Fruit fly (Drosophila melanogaster): ENCODE measurements around the gene CG32639.

Gene CG32639

dm6 chrX:13208554-13208953 lies 27.8 kb downstream of the CG32639 start:
- no peak for TF ChIP-seq svp (GFP tag)
- TF ChIP-seq CG10631 (GFP tag; optimal IDR thresholded peaks at IDR 0.05), result no peak
- no peak for TF ChIP-seq Eip78C (GFP tag)
- TF ChIP-seq Eip93F (GFP tag; optimal IDR thresholded peaks at IDR 0.05), result no peak
- no peak for TF ChIP-seq CG8632 (GFP tag; optimal IDR thresholded peaks at IDR 0.05)

dm6 chrX:13208075-13208474 lies 28.3 kb downstream of the CG32639 start:
- TF ChIP-seq CG8319 (GFP tag; optimal IDR thresholded peaks at IDR 0.05) (no peak), CG6854 (GFP tag; optimal IDR thresholded peaks at IDR 0.05) (no peak), CG8632 (GFP tag; optimal IDR thresholded peaks at IDR 0.05) (peak; percentile 7), Met (GFP tag; optimal IDR thresholded peaks at IDR 0.05) (no peak), Eip78C (GFP tag) (peak; percentile 57), topi (GFP tag; optimal IDR thresholded peaks at IDR 0.05) (no peak), cyc (GFP tag; optimal IDR thresholded peaks at IDR 0.05) (no peak), Lpt (GFP tag; optimal IDR thresholded peaks at IDR 0.05) (no peak), pdm3 (GFP tag; optimal IDR thresholded peaks at IDR 0.05) (no peak), vri (GFP tag; optimal IDR thresholded peaks at IDR 0.05) (no peak), CG6163 (GFP tag; IDR thresholded peaks at IDR 0.05) (no peak), achi (GFP tag; optimal IDR thresholded peaks at IDR 0.05) (peak; percentile 43), CG16779 (tag; optimal IDR thresholded peaks at IDR 0.05) (no peak), esn (GFP tag; optimal IDR thresholded peaks at IDR 0.05) (peak; percentile 3), CG10631 (GFP tag; optimal IDR thresholded peaks at IDR 0.05) (no peak), CG6276 (GFP tag; optimal IDR thresholded peaks at IDR 0.05) (no peak), CG34406 (GFP tag; optimal IDR thresholded peaks at IDR 0.05) (peak; percentile 21), fd85E (GFP tag; optimal IDR thresholded peaks at IDR 0.05) (no peak), Sox102F (GFP tag; optimal IDR thresholded peaks at IDR 0.05) (no peak), Blimp-1 (GFP tag; optimal IDR thresholded peaks at IDR 0.05) (no peak), Ets96B (tag; optimal IDR thresholded peaks at IDR 0.05) (no peak), ss (GFP tag; optimal IDR thresholded peaks at IDR 0.05) (no peak), Hr4 (GFP tag; optimal IDR thresholded peaks at IDR 0.05) (no peak), CG6792 (GFP tag; optimal IDR thresholded peaks at IDR 0.05) (no peak), CG8119 (GFP tag; IDR thresholded peaks at IDR 0.05) (no peak), Smox (GFP tag; optimal IDR thresholded peaks at IDR 0.05) (no peak), Ets21C (GFP tag; optimal IDR thresholded peaks at IDR 0.05) (no peak), Hr38 (GFP tag; optimal IDR thresholded peaks at IDR 0.05) (no peak), CG11902 (GFP tag; optimal IDR thresholded peaks at IDR 0.05) (no peak), OdsH (GFP tag; optimal IDR thresholded peaks at IDR 0.05) (no peak), CG32006 (GFP tag; optimal IDR thresholded peaks at IDR 0.05) (peak; percentile 24), dsx (GFP tag; optimal IDR thresholded peaks at IDR 0.05; ENCODE audit: poor library complexity, severe bottlenecking) (no peak), lz (GFP tag; optimal IDR thresholded peaks at IDR 0.05) (no peak)

- no peak for TF ChIP-seq fd59A (GFP tag; optimal IDR thresholded peaks at IDR 0.05)
- TF ChIP-seq vri (GFP tag; optimal IDR thresholded peaks at IDR 0.05), result no peak
- no peak for TF ChIP-seq Hr39 (GFP tag; optimal IDR thresholded peaks at IDR 0.05)
- no peak for TF ChIP-seq esn (GFP tag; optimal IDR thresholded peaks at IDR 0.05)
- no peak for TF ChIP-seq achi (GFP tag; optimal IDR thresholded peaks at IDR 0.05)
- no peak for TF ChIP-seq topi (GFP tag; optimal IDR thresholded peaks at IDR 0.05)
- no peak for TF ChIP-seq spab (GFP tag; optimal IDR thresholded peaks at IDR 0.05)
- TF ChIP-seq CG9139 (GFP tag; optimal IDR thresholded peaks at IDR 0.05), result no peak
- TF ChIP-seq CG3919 (GFP tag; optimal IDR thresholded peaks at IDR 0.05), result no peak
- TF ChIP-seq Eip78C (GFP tag), result no peak
- no peak for TF ChIP-seq CG6792 (GFP tag; optimal IDR thresholded peaks at IDR 0.05)
- TF ChIP-seq CG10669 (GFP tag; optimal IDR thresholded peaks at IDR 0.05), result no peak
- TF ChIP-seq lz (GFP tag; optimal IDR thresholded peaks at IDR 0.05), result no peak
- TF ChIP-seq fd85E (GFP tag; optimal IDR thresholded peaks at IDR 0.05), result no peak
- no peak for TF ChIP-seq cyc (GFP tag; optimal IDR thresholded peaks at IDR 0.05)
- TF ChIP-seq CG31627 (GFP tag; optimal IDR thresholded peaks at IDR 0.05), result no peak
- TF ChIP-seq CG6854 (GFP tag; optimal IDR thresholded peaks at IDR 0.05), result no peak
- TF ChIP-seq ss (GFP tag; optimal IDR thresholded peaks at IDR 0.05), result no peak
- no peak for TF ChIP-seq CG11294 (GFP tag; IDR thresholded peaks at IDR 0.05)
Measured at dm6 chrX:13204718-13205117, 31.6 kb downstream of the CG32639 start.
